Fruit fly (Drosophila melanogaster): ENCODE data around the gene CG1440.

DNA sequence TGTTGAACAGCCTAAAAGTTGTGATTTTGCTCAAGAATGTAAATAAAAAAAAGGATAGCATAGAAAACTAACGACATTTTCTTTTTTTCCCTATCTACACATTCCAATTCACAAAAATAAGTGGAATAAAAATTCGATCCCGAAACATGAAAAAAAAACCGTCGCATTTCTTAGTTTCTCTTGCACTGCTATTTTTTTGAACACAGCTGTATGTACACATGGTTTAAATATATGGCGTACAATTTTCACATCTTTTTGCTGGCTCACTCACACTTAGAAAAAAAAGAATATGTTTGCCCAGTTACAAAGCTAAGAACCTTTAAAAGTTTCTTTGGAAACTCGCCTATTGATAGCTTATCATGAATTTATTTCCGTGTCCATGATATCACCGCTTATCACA, 23.4 kb downstream of the CG1440 start:
- TF ChIP-seq rn (GFP tag; IDR thresholded peaks at IDR 0.05) (no peak), CG14655 (GFP tag; optimal IDR thresholded peaks at IDR 0.05) (no peak), fd96Ca (GFP tag; IDR thresholded peaks at IDR 0.05) (no peak), CG34367 (tag; optimal IDR thresholded peaks at IDR 0.05) (no peak), CG8301 (tag; optimal IDR thresholded peaks at IDR 0.05) (no peak), D1 (tag; optimal IDR thresholded peaks at IDR 0.05) (no peak), CG32121 (GFP tag; IDR thresholded peaks at IDR 0.05) (no peak), EcR (GFP tag; optimal IDR thresholded peaks at IDR 0.05) (no peak), gl (tag; optimal IDR thresholded peaks at IDR 0.05) (no peak), CG10348 (GFP tag; IDR thresholded peaks at IDR 0.05) (no peak), Ets98B (GFP tag; IDR thresholded peaks at IDR 0.05) (no peak), CG4496 (GFP tag; IDR thresholded peaks at IDR 0.05) (no peak), Snoo (tag; optimal IDR thresholded peaks at IDR 0.05) (no peak), Pif1B (GFP tag; optimal IDR thresholded peaks at IDR 0.05) (no peak)

Measured in whole organism, pupa.